Fruit fly (Drosophila melanogaster): ENCODE measurements around the gene dpy.

The dpy gene

DNA sequence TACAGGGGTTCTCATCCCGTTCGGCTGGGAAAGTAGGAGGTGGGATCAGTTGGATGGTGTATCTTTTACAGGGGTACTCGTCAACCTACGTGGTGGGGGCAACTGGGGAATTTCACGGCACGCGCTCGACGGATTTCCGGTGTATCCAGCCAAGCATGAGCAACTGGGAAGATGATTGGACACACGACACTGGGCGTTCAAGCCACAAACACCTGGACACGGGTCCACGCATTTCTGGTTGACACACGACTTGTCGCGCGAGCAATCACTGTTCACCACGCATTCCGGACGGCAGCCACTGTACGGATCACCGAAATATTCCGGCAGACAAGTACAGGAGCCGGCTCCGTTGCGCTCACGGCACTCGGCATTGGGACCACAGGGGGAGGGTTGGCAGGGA is 92.8 kb downstream of the dpy start:
- TF ChIP-seq fd85E (GFP tag; optimal IDR thresholded peaks at IDR 0.05) = no peak
- TF ChIP-seq salr (GFP tag; optimal IDR thresholded peaks at IDR 0.05) = no peak
- TF ChIP-seq CG31627 (GFP tag; optimal IDR thresholded peaks at IDR 0.05) = no peak
- no peak for TF ChIP-seq OdsH (GFP tag; optimal IDR thresholded peaks at IDR 0.05)
- TF ChIP-seq CG6276 (GFP tag; optimal IDR thresholded peaks at IDR 0.05) = no peak
- no peak for TF ChIP-seq esn (GFP tag; optimal IDR thresholded peaks at IDR 0.05)
- no peak for TF ChIP-seq Ets21C (GFP tag; optimal IDR thresholded peaks at IDR 0.05)
- TF ChIP-seq acj6 (GFP tag; optimal IDR thresholded peaks at IDR 0.05) = no peak
- no peak for TF ChIP-seq dac (GFP tag; optimal IDR thresholded peaks at IDR 0.05)
- no peak for TF ChIP-seq Eip75B (GFP tag; optimal IDR thresholded peaks at IDR 0.05)
- no peak for TF ChIP-seq CG11762 (GFP tag; optimal IDR thresholded peaks at IDR 0.05; ENCODE audit: insufficient read depth)
- TF ChIP-seq CG34406 (GFP tag; optimal IDR thresholded peaks at IDR 0.05) = no peak
- no peak for TF ChIP-seq Sox14 (GFP tag; optimal IDR thresholded peaks at IDR 0.05)
- no peak for TF ChIP-seq Met (GFP tag; optimal IDR thresholded peaks at IDR 0.05)
- TF ChIP-seq lz (GFP tag; optimal IDR thresholded peaks at IDR 0.05) = no peak
- no peak for TF ChIP-seq CG32006 (GFP tag; optimal IDR thresholded peaks at IDR 0.05)
- no peak for TF ChIP-seq achi (GFP tag; optimal IDR thresholded peaks at IDR 0.05)

DNA sequence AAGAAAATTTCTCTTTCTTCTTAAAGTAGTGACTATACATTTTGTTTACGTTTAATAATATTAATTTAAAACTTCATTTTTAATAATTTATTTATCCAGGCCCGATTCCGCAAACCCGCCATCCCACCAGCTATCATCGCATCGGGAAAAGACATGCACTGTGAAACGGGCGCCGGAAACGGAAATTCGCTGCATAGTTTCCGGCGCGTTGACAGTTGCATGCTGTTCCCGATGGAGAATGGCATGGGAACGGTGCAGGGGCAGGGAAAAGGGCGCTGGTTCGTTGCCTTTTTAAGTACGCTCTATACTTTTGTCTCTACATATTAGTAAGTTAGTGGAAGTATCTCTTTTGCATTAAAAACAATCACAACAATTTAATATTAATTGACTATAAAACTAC is 136.1 kb downstream of the dpy start:
- TF ChIP-seq CG11762 (GFP tag; optimal IDR thresholded peaks at IDR 0.05; ENCODE audit: insufficient read depth) (no peak), Sox15 (GFP tag; optimal IDR thresholded peaks at IDR 0.05) (no peak), Eip78C (GFP tag) (peak; percentile 57), vri (GFP tag; optimal IDR thresholded peaks at IDR 0.05) (no peak), CG16779 (tag; optimal IDR thresholded peaks at IDR 0.05) (no peak), achi (GFP tag; optimal IDR thresholded peaks at IDR 0.05) (peak; percentile 37), ss (GFP tag; optimal IDR thresholded peaks at IDR 0.05) (no peak), salr (GFP tag; optimal IDR thresholded peaks at IDR 0.05) (no peak), eg (GFP tag; IDR thresholded peaks at IDR 0.05) (peak; percentile 22; the same call in 1 of the 3 replicates), Hr4 (GFP tag; optimal IDR thresholded peaks at IDR 0.05) (no peak), cyc (GFP tag; optimal IDR thresholded peaks at IDR 0.05) (no peak), Sox14 (GFP tag; optimal IDR thresholded peaks at IDR 0.05) (no peak), CG31627 (GFP tag; optimal IDR thresholded peaks at IDR 0.05) (no peak), CG3919 (GFP tag; optimal IDR thresholded peaks at IDR 0.05) (peak; percentile 26), Hr39 (GFP tag; optimal IDR thresholded peaks at IDR 0.05) (no peak)

DNA sequence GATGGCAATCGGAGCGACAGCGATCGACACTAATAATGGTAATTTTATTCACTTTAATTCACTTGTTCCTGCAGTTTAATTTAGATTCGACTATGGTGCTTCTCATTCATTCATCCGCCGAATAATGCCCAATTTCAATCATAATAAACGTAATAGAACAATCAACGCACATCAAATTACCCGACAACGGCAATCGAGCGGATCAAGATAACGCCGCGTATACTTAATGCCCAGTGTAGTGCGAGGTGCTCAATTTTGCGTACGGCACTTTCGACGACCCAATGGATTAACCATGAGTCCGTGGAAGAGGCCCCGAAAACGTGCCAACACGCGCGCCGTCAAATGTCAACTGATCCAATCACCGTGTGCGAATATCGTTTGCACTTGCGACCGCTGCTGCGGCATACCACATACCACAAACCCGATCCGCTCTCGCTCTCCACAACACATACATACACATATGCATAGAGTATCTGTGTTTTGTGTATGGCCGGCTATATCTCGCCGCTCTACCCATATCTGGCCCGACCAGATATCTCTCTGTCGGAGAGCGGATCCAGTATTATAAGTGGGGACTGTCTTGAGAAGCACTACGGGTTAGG is 137.3 kb downstream of the dpy start, which contains the start of gene ine:
Gene ine (minus strand): TSS at position 351 of the 602 bp plus-strand sequence.
- TF ChIP-seq fd59A (GFP tag; optimal IDR thresholded peaks at IDR 0.05) (no peak), eg (GFP tag; IDR thresholded peaks at IDR 0.05) (peak; percentile 50; the same call in 1 of the 3 replicates), Gug (GFP tag; IDR thresholded peaks at IDR 0.05) (no peak), acj6 (GFP tag; optimal IDR thresholded peaks at IDR 0.05) (no peak), fkh (GFP tag; optimal IDR thresholded peaks at IDR 0.05) (no peak), CG34406 (GFP tag; optimal IDR thresholded peaks at IDR 0.05) (no peak), Eip78C (GFP tag) (peak; percentile 55), salr (GFP tag; optimal IDR thresholded peaks at IDR 0.05) (no peak), CG6163 (GFP tag; IDR thresholded peaks at IDR 0.05) (peak; percentile 55; the same call in 1 of the 3 replicates), Met (GFP tag; optimal IDR thresholded peaks at IDR 0.05) (no peak), spab (GFP tag; optimal IDR thresholded peaks at IDR 0.05) (no peak), CG16779 (tag; optimal IDR thresholded peaks at IDR 0.05) (peak; percentile 25), Hr39 (GFP tag; optimal IDR thresholded peaks at IDR 0.05) (no peak), Smox (GFP tag; optimal IDR thresholded peaks at IDR 0.05) (no peak), Sox14 (GFP tag; optimal IDR thresholded peaks at IDR 0.05) (no peak), Ets21C (GFP tag; optimal IDR thresholded peaks at IDR 0.05) (no peak), Hr4 (GFP tag; optimal IDR thresholded peaks at IDR 0.05) (no peak), CG1621 (tag; optimal IDR thresholded peaks at IDR 0.05) (peak; percentile 42), net (GFP tag; optimal IDR thresholded peaks at IDR 0.05) (no peak), OdsH (GFP tag; optimal IDR thresholded peaks at IDR 0.05) (no peak), CG8319 (GFP tag; optimal IDR thresholded peaks at IDR 0.05) (no peak)

All from whole organism, prepupa.